Worm (Caenorhabditis elegans) whole organism, L1 larva: ENCODE data around the gene scc-1.
A peak's percentile ranks its signal among the peaks of the same experiment; 100 is the strongest.

Experiments used
- blmp-1 ChIP-seq: fragments of 150-350 bp; optimal IDR thresholded peaks from 2 replicates; lab custom pipeline; 2014; ENCODE audit warnings: missing biosample characterization, missing genetic modification characterization
- ces-1 ChIP-seq: fragments of 150-350 bp; optimal IDR thresholded peaks from 2 replicates; lab custom pipeline; 2014; ENCODE audit warnings: missing biosample characterization, missing genetic modification reagents, missing genetic modification characterization
- fos-1 ChIP-seq: fragments of 150-350 bp; optimal IDR thresholded peaks from 2 replicates; lab custom pipeline; 2014; ENCODE audit warnings: missing biosample characterization, missing genetic modification characterization
- lsy-2 ChIP-seq, 2 experiments: fragments of 150-350 bp; optimal IDR thresholded peaks; 2 replicates each; lab custom pipeline; 2014; ENCODE audit warnings: missing biosample characterization in 2 of 2, missing genetic modification characterization in 2 of 2
- mep-1 ChIP-seq: fragments of 150-350 bp; optimal IDR thresholded peaks from 2 replicates; lab custom pipeline; 2014; ENCODE audit warnings: missing biosample characterization, missing genetic modification characterization
- nhr-20 ChIP-seq: sonication (generic microtip); optimal IDR thresholded peaks from 2 replicates; lab custom pipeline; 2016; ENCODE audit warnings: mild to moderate bottlenecking, missing genetic modification characterization, missing compliant biosample characterization
- nhr-237 ChIP-seq: fragments of 150-350 bp; optimal IDR thresholded peaks from 2 replicates; lab custom pipeline; 2014; ENCODE audit warnings: missing biosample characterization, missing genetic modification characterization
- nhr-76 ChIP-seq: sonication (generic microtip); optimal IDR thresholded peaks from 2 replicates; lab custom pipeline; 2017; ENCODE audit warnings: missing biosample characterization, missing genetic modification characterization
- pax-3 ChIP-seq: fragments of 200-800 bp; sonication (Bioruptor generic); optimal IDR thresholded peaks from 2 replicates; lab custom pipeline; 2018; ENCODE audit warnings: mild to moderate bottlenecking, missing genetic modification characterization, moderate library complexity, missing compliant biosample characterization
- snpc-4 ChIP-seq: fragments of 150-350 bp; optimal IDR thresholded peaks from 2 replicates; lab custom pipeline; 2014; ENCODE audit warnings: missing biosample characterization, missing genetic modification characterization
- snu-23 ChIP-seq: sonication (generic microtip); optimal IDR thresholded peaks from 2 replicates; lab custom pipeline; 2016; ENCODE audit warnings: missing genetic modification characterization, missing compliant biosample characterization
- sox-4 ChIP-seq: sonication (generic microtip); optimal IDR thresholded peaks from 2 replicates; lab custom pipeline; 2016; ENCODE audit warnings: missing genetic modification characterization, missing compliant biosample characterization
- vab-15 ChIP-seq: sonication (generic microtip); optimal IDR thresholded peaks from 2 replicates; lab custom pipeline; 2017; ENCODE audit warnings: missing genotype, mild to moderate bottlenecking, missing genetic modification characterization, missing compliant biosample characterization

DNA sequence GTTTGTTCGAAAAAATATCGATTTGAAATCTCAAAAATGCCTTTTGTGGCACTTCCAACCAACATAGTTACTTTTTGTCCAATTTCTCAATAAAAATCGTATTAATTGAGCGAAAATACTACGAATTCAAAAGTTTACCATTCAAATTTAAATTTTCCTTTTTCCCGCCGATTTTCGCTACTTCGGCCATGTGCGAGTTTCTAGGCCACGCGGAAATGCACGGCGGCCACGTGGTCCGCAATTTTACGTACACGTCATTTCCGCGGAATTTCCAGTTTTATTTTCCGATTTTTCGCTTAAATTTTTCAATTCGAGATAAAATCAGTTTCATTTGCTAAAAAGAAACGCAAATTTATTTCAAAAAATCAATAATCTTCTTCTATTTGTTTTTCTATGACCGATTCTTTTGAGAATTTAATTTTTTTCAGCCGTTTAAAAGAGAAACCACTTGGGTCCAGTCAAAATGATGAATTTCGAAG, 41.5 kb downstream of the scc-1 start, which contains the start of gene eas-1:
- TF ChIP-seq snpc-4 (tag; lab: Kevin White, UChicago), result peak; percentile 67
- TF ChIP-seq blmp-1 (tag; lab: Kevin White, UChicago), result peak; percentile 73
- TF ChIP-seq mep-1, result peak; percentile 82
- no peak for TF ChIP-seq nhr-76
- peak; percentile 86 for TF ChIP-seq snu-23 (GFP tag; lab: Kevin White, UChicago)
- TF ChIP-seq sox-4, result peak; percentile 87
- TF ChIP-seq fos-1 (tag; lab: Kevin White, UChicago), result peak; percentile 52
- peak; percentile 86 for TF ChIP-seq nhr-20
- no peak for TF ChIP-seq ces-1 (GFP tag; lab: Kevin White, UChicago)
- peak; percentile 82 to 87 for TF ChIP-seq lsy-2 (tag; optimal IDR thresholded peaks at IDR 0.05; lab: Kevin White, UChicago)
- TF ChIP-seq nhr-237 (tag; lab: Kevin White, UChicago), result peak; percentile 26
- peak; percentile 87 for TF ChIP-seq pax-3 (tag; lab: Kevin White, UChicago)
- peak; percentile 57 for TF ChIP-seq vab-15 (tag; lab: Kevin White, UChicago)
